Fruit fly (Drosophila melanogaster) whole organism, wandering third instar larva: ENCODE data around the gene beat-Ib.

Experiments used
- Abd-B ChIP-seq: fragments of >200 bp; optimal IDR thresholded peaks from 2 replicates; lab custom pipeline; 2017; ENCODE audit warnings: missing biosample characterization, missing genetic modification characterization
- CG32264 ChIP-seq: fragments of 200-800 bp; sonication (Bioruptor generic); optimal IDR thresholded peaks from 2 replicates; lab custom pipeline; 2016; ENCODE audit warnings: missing biosample characterization, missing genetic modification characterization
- CG9705 ChIP-seq: fragments of 200-800 bp; sonication (Bioruptor generic); optimal IDR thresholded peaks from 2 replicates; lab custom pipeline; 2018; ENCODE audit warnings: missing biosample characterization, mild to moderate bottlenecking, missing genetic modification characterization
- CrebA ChIP-seq: fragments of 200-800 bp; sonication (Bioruptor generic); optimal IDR thresholded peaks from 2 replicates; lab custom pipeline; 2016; ENCODE audit warnings: missing biosample characterization, mild to moderate bottlenecking, missing genetic modification characterization, borderline replicate concordance
- Dfd ChIP-seq: fragments of >200 bp; optimal IDR thresholded peaks from 2 replicates; lab custom pipeline; 2017; ENCODE audit warnings: missing biosample characterization, missing genetic modification characterization
- Dif ChIP-seq: fragments of 200-275, 200-300 bp; sonication (Bioruptor generic); optimal IDR thresholded peaks from 2 replicates; lab custom pipeline; 2018; ENCODE audit warnings: missing biosample characterization, missing genetic modification characterization; ENCODE audit not compliant: partially characterized antibody
- GATAd ChIP-seq: sonication (Bioruptor generic); optimal IDR thresholded peaks from 2 replicates; lab custom pipeline; 2016; ENCODE audit warnings: missing biosample characterization, missing genetic modification characterization
- HLH106 ChIP-seq: fragments of 200-800 bp; optimal IDR thresholded peaks from 3 replicates; lab custom pipeline; 2019; ENCODE audit warnings: missing biosample characterization, mild to moderate bottlenecking, missing genetic modification characterization, moderate library complexity
- Hnf4 ChIP-seq: fragments of 200-800 bp; sonication (Bioruptor generic); optimal IDR thresholded peaks from 2 replicates; lab custom pipeline; 2016; ENCODE audit warnings: missing biosample characterization, mild to moderate bottlenecking, missing genetic modification characterization
- Hr78 ChIP-seq: fragments of >200 bp; optimal IDR thresholded peaks from 2 replicates; lab custom pipeline; 2017; ENCODE audit warnings: missing biosample characterization, missing genetic modification characterization
- Hr83 ChIP-seq: fragments of 200-300 bp; sonication (Bioruptor generic); optimal IDR thresholded peaks from 2 replicates; lab custom pipeline; 2016; ENCODE audit warnings: missing biosample characterization, mild to moderate bottlenecking, missing genetic modification characterization, moderate library complexity; ENCODE audit not compliant: poor library complexity, severe bottlenecking
- Jra ChIP-seq: sonication (Bioruptor generic); optimal IDR thresholded peaks from 2 replicates; lab custom pipeline; 2016; ENCODE audit warnings: missing biosample characterization, missing genetic modification characterization
- Mio ChIP-seq: sonication (Bioruptor generic); optimal IDR thresholded peaks from 2 replicates; lab custom pipeline; 2016; ENCODE audit warnings: missing biosample characterization, missing genetic modification characterization
- Myc ChIP-seq: fragments of >200 bp; optimal IDR thresholded peaks from 2 replicates; lab custom pipeline; 2017
- N ChIP-seq: fragments of >200 bp; optimal IDR thresholded peaks from 2 replicates; lab custom pipeline; 2018; ENCODE audit warnings: missing biosample characterization, missing external identifiers, missing genetic modification characterization
- OdsH ChIP-seq: fragments of 200-800 bp; sonication (Bioruptor generic); optimal IDR thresholded peaks from 2 replicates; lab custom pipeline; 2016; ENCODE audit warnings: missing biosample characterization, mild to moderate bottlenecking, missing genetic modification characterization
- Rel ChIP-seq, 2 experiments: fragments of 200-800 bp; sonication (Bioruptor generic) in 1 of 2; optimal IDR thresholded peaks; 2 replicates in 1 of 2; 3 replicates in 1 of 2; lab custom pipeline; 2016 to 2019; ENCODE audit warnings: mild to moderate bottlenecking in 2 of 2, missing biosample characterization in 2 of 2, missing genetic modification characterization in 2 of 2, moderate library complexity in 1 of 2
- Sp1 ChIP-seq: fragments of 200-800 bp; sonication (Bioruptor generic); optimal IDR thresholded peaks from 3 replicates; lab custom pipeline; 2019; ENCODE audit warnings: missing biosample characterization, mild to moderate bottlenecking, missing genetic modification characterization, moderate library complexity
- Vsx2 ChIP-seq: fragments of 200-300, 225-300 bp; sonication (Bioruptor generic); optimal IDR thresholded peaks from 2 replicates; lab custom pipeline; 2018; ENCODE audit warnings: missing biosample characterization, missing genetic modification characterization; ENCODE audit not compliant: partially characterized antibody
- br ChIP-seq: fragments of 200-800 bp; sonication (Bioruptor generic); optimal IDR thresholded peaks from 2 replicates; lab custom pipeline; 2016; ENCODE audit warnings: missing biosample characterization, missing genetic modification characterization
- brk ChIP-seq: fragments of 200-800 bp; sonication (Bioruptor generic); optimal IDR thresholded peaks from 2 replicates; lab custom pipeline; 2016; ENCODE audit warnings: missing biosample characterization, mild to moderate bottlenecking, missing genetic modification characterization
- dl ChIP-seq, 2 experiments: fragments of 175-275, 200-275 bp in 1 of 2; fragments of 200-275 bp in 1 of 2; sonication (Bioruptor generic); optimal IDR thresholded peaks; lab custom pipeline; 2018; ENCODE audit warnings: mild to moderate bottlenecking in 2 of 2, missing biosample characterization in 2 of 2, missing genetic modification characterization in 2 of 2, moderate library complexity in 2 of 2; ENCODE audit not compliant: partially characterized antibody in 2 of 2, insufficient read depth in 1 of 2
- dmrt93B ChIP-seq: fragments of 200-800 bp; sonication (Bioruptor generic); optimal IDR thresholded peaks from 2 replicates; lab custom pipeline; 2018; ENCODE audit warnings: missing biosample characterization, mild to moderate bottlenecking, missing genetic modification characterization
- dsf ChIP-seq: sonication (Bioruptor generic); optimal IDR thresholded peaks from 2 replicates; lab custom pipeline; 2016; ENCODE audit warnings: missing biosample characterization, missing genetic modification characterization, borderline replicate concordance
- ey ChIP-seq: fragments of 200-800 bp; sonication (Bioruptor generic); optimal IDR thresholded peaks from 2 replicates; lab custom pipeline; 2016; ENCODE audit warnings: missing biosample characterization, missing genetic modification characterization
- foxo ChIP-seq, 2 experiments: fragments of 200-800 bp; sonication (Bioruptor generic); optimal IDR thresholded peaks; 2 replicates in 1 of 2; 3 replicates in 1 of 2; lab custom pipeline; 2016 to 2017; ENCODE audit warnings: missing biosample characterization in 2 of 2, missing genetic modification characterization in 2 of 2
- fru ChIP-seq: fragments of 200-800 bp; sonication (Bioruptor generic); optimal IDR thresholded peaks from 3 replicates; lab custom pipeline; 2016; ENCODE audit warnings: missing biosample characterization, mild to moderate bottlenecking, missing genetic modification characterization
- h ChIP-seq: fragments of 200-800 bp; sonication (Bioruptor generic); optimal IDR thresholded peaks from 3 replicates; lab custom pipeline; 2016; ENCODE audit warnings: missing biosample characterization, mild to moderate bottlenecking, missing genetic modification characterization
- jim ChIP-seq: fragments of 175-275, 200-325 bp; sonication (Bioruptor generic); optimal IDR thresholded peaks from 2 replicates; lab custom pipeline; 2016; ENCODE audit warnings: missing biosample characterization, mild to moderate bottlenecking, missing genetic modification characterization
- lola ChIP-seq: fragments of >200 bp; optimal IDR thresholded peaks from 2 replicates; lab custom pipeline; 2017; ENCODE audit warnings: missing biosample characterization, missing genetic modification characterization
- pan ChIP-seq: fragments of >200 bp; optimal IDR thresholded peaks from 2 replicates; lab custom pipeline; 2017
- psq ChIP-seq: fragments of 200-800 bp; sonication (Bioruptor generic); optimal IDR thresholded peaks from 3 replicates; lab custom pipeline; 2017; ENCODE audit warnings: missing biosample characterization, mild to moderate bottlenecking, missing genetic modification characterization, moderate library complexity
- rgr ChIP-seq: fragments of 200-800 bp; sonication (Bioruptor generic); optimal IDR thresholded peaks from 3 replicates; lab custom pipeline; 2016; ENCODE audit warnings: missing biosample characterization, mild to moderate bottlenecking, missing genetic modification characterization
- sage ChIP-seq: fragments of 200-800 bp; sonication (Bioruptor generic); optimal IDR thresholded peaks from 2 replicates; lab custom pipeline; 2016; ENCODE audit warnings: missing biosample characterization, mild to moderate bottlenecking, missing genetic modification characterization
- sv ChIP-seq: fragments of 200-800 bp; sonication (Bioruptor generic); optimal IDR thresholded peaks from 3 replicates; lab custom pipeline; 2016; ENCODE audit warnings: missing biosample characterization, missing genetic modification characterization
- tai ChIP-seq: sonication (Bioruptor generic); optimal IDR thresholded peaks from 2 replicates; lab custom pipeline; 2016; ENCODE audit warnings: missing biosample characterization, missing genetic modification characterization
- usp ChIP-seq: fragments of >200 bp; optimal IDR thresholded peaks from 2 replicates; lab custom pipeline; 2017; ENCODE audit warnings: missing biosample characterization, missing genetic modification characterization
- woc ChIP-seq: sonication (Bioruptor generic); optimal IDR thresholded peaks from 2 replicates; lab custom pipeline; 2016; ENCODE audit warnings: missing biosample characterization, mild to moderate bottlenecking, missing genetic modification characterization

Gene beat-Ib

dm6 chr2L:15910937-15911590, 51.2 kb downstream of the beat-Ib start:
- peak; percentile 20 to 36 for TF ChIP-seq dl (GFP tag; optimal IDR thresholded peaks at IDR 0.05; lab: Kevin White, UChicago; ENCODE audit: insufficient read depth in 1 of 2, partially characterized antibody in 2 of 2)
- TF ChIP-seq N (GFP tag; lab: Kevin White, UChicago), result no peak
- peak; percentile 75 for TF ChIP-seq dsf (GFP tag; lab: Kevin White, UChicago)
- peak; percentile 57 for TF ChIP-seq Jra (GFP tag; lab: Kevin White, UChicago)
- TF ChIP-seq brk (GFP tag; lab: Kevin White, UChicago), result peak; percentile 82
- TF ChIP-seq woc, result peak; percentile 93
- TF ChIP-seq Dfd (GFP tag; lab: Kevin White, UChicago), result peak; percentile 3
- no peak for TF ChIP-seq pan (lab: Kevin White, UChicago)
- TF ChIP-seq HLH106 (tag; lab: Kevin White, UChicago), result peak; percentile 93
- peak; percentile 43 for TF ChIP-seq Hr83
- TF ChIP-seq Hnf4 (GFP tag; lab: Kevin White, UChicago), result peak; percentile 93
- TF ChIP-seq Abd-B, result no peak
- peak; percentile 97 for TF ChIP-seq sv (GFP tag; lab: Kevin White, UChicago)
- TF ChIP-seq h (GFP tag; lab: Kevin White, UChicago), result peak; percentile 94
- peak; percentile 32 for TF ChIP-seq GATAd (GFP tag; lab: Kevin White, UChicago)
- TF ChIP-seq lola (GFP tag; lab: Kevin White, UChicago), result no peak
- peak; percentile 72 for TF ChIP-seq CrebA
- peak; percentile 97 for TF ChIP-seq rgr
- TF ChIP-seq OdsH, result peak; percentile 98
- TF ChIP-seq CG32264 (GFP tag; lab: Kevin White, UChicago), result peak; percentile 93
- TF ChIP-seq Hr78 (GFP tag; lab: Kevin White, UChicago), result no peak
- TF ChIP-seq Sp1 (GFP tag; lab: Kevin White, UChicago), result peak; percentile 90
- TF ChIP-seq tai (GFP tag; lab: Kevin White, UChicago), result peak; percentile 71
- peak; percentile 86 for TF ChIP-seq dmrt93B (GFP tag; lab: Kevin White, UChicago)
- peak; percentile 49 for TF ChIP-seq Dif
- TF ChIP-seq CG9705, result peak; percentile 85
- TF ChIP-seq Rel (GFP tag; optimal IDR thresholded peaks at IDR 0.05; lab: Kevin White, UChicago), result peak; percentile 84
- peak; percentile 14 for TF ChIP-seq Rel (tag; optimal IDR thresholded peaks at IDR 0.05; lab: Kevin White, UChicago)
- peak; percentile 40 for TF ChIP-seq Vsx2 (GFP tag; lab: Kevin White, UChicago)
- TF ChIP-seq Mio (GFP tag; lab: Kevin White, UChicago), result peak; percentile 76
- TF ChIP-seq fru (GFP tag; lab: Kevin White, UChicago), result peak; percentile 97
- TF ChIP-seq Myc, result no peak
- no peak for TF ChIP-seq usp (GFP tag; lab: Kevin White, UChicago)
- TF ChIP-seq sage, result peak; percentile 89
- peak; percentile 94 for TF ChIP-seq br (GFP tag; lab: Kevin White, UChicago)
- no peak for TF ChIP-seq jim
- peak; percentile 90 for TF ChIP-seq psq (GFP tag; lab: Kevin White, UChicago)
- TF ChIP-seq ey, result peak; percentile 97
- TF ChIP-seq foxo (GFP tag; optimal IDR thresholded peaks at IDR 0.05; lab: Kevin White, UChicago), result peak; percentile 78 to 93

- TF ChIP-seq ey (no peak), CG32264 (GFP tag; lab: Kevin White, UChicago) (no peak), Rel (GFP tag; optimal IDR thresholded peaks at IDR 0.05; lab: Kevin White, UChicago) (no peak), Rel (tag; optimal IDR thresholded peaks at IDR 0.05; lab: Kevin White, UChicago) (no peak), Mio (GFP tag; lab: Kevin White, UChicago) (no peak)
Observed at dm6 chr2L:15909826-15910225, 52.4 kb downstream of the beat-Ib start.

dm6 chr2L:15909277-15909674, 53.0 kb downstream of the beat-Ib start:
- no peak for TF ChIP-seq dsf (GFP tag; lab: Kevin White, UChicago)
- no peak for TF ChIP-seq N (GFP tag; lab: Kevin White, UChicago)
- no peak for TF ChIP-seq dmrt93B (GFP tag; lab: Kevin White, UChicago)
- no peak for TF ChIP-seq sv (GFP tag; lab: Kevin White, UChicago)
- no peak for TF ChIP-seq h (GFP tag; lab: Kevin White, UChicago)
- no peak for TF ChIP-seq foxo (GFP tag; optimal IDR thresholded peaks at IDR 0.05; lab: Kevin White, UChicago)
- TF ChIP-seq Jra (GFP tag; lab: Kevin White, UChicago), result no peak
- no peak for TF ChIP-seq Hnf4 (GFP tag; lab: Kevin White, UChicago)
- TF ChIP-seq OdsH, result no peak
- TF ChIP-seq Hr83, result no peak
- TF ChIP-seq Dif, result no peak
